Worm (Caenorhabditis elegans): ENCODE data around the gene gbb-2.

The gbb-2 gene

ce11 chrIV:4513269-4513819 is 6.8 kb upstream of the gbb-2 start, which contains the start of gene sar-1 (continued):
- no peak for TF ChIP-seq nhr-84 (tag; optimal IDR thresholded peaks at IDR 0.05)
- peak; percentile 35 for TF ChIP-seq C04F5.9 (tag; optimal IDR thresholded peaks at IDR 0.05)
- TF ChIP-seq xbp-1 (tag; optimal IDR thresholded peaks at IDR 0.05), result peak; percentile 93
- peak; percentile 95 for TF ChIP-seq mep-1 (tag; optimal IDR thresholded peaks at IDR 0.05)
- peak; percentile 58 to 83 (median 80) for TF ChIP-seq dpl-1 (GFP tag; optimal IDR thresholded peaks at IDR 0.05)
- TF ChIP-seq sox-4 (tag; optimal IDR thresholded peaks at IDR 0.05), result peak; percentile 60
- TF ChIP-seq rnt-1 (tag; optimal IDR thresholded peaks at IDR 0.05), result peak; percentile 91
- no peak for TF ChIP-seq pag-3 (tag; optimal IDR thresholded peaks at IDR 0.05; ENCODE audit: borderline replicate concordance, insufficient read depth)
- peak; percentile 69 for TF ChIP-seq jun-1 (tag; optimal IDR thresholded peaks at IDR 0.05)
- no peak for TF ChIP-seq unc-30 (tag; optimal IDR thresholded peaks at IDR 0.05)
- TF ChIP-seq nhr-47 (tag; optimal IDR thresholded peaks at IDR 0.05), result peak; percentile 94
- peak in 1 of 2 experiments; percentile 45 for TF ChIP-seq mdl-1 (tag; optimal IDR thresholded peaks at IDR 0.05)
- peak; percentile 80 for TF ChIP-seq ceh-8 (GFP tag; optimal IDR thresholded peaks at IDR 0.05)
- peak; percentile 74 for TF ChIP-seq isw-1 (GFP tag; IDR thresholded peaks at IDR 0.05)
- TF ChIP-seq egl-27 (tag; optimal IDR thresholded peaks at IDR 0.05), result no peak
- TF ChIP-seq egl-13 (tag; optimal IDR thresholded peaks at IDR 0.05), result peak; percentile 85
- no peak for TF ChIP-seq tlp-1 (tag; optimal IDR thresholded peaks at IDR 0.05)
- TF ChIP-seq ceh-88 (GFP tag; IDR thresholded peaks at IDR 0.05), result no peak
- TF ChIP-seq aly-2 (tag; optimal IDR thresholded peaks at IDR 0.05), result peak; percentile 62
- TF ChIP-seq skn-1 (tag; optimal IDR thresholded peaks at IDR 0.05), result peak; percentile 48
- peak; percentile 71 for TF ChIP-seq fkh-8 (tag; optimal IDR thresholded peaks at IDR 0.05)
- TF ChIP-seq elt-2 (tag; optimal IDR thresholded peaks at IDR 0.05), result peak; percentile 29
- no peak for TF ChIP-seq unc-62 (GFP tag; optimal IDR thresholded peaks at IDR 0.05)
- peak; percentile 44 for TF ChIP-seq nhr-11 (tag; optimal IDR thresholded peaks at IDR 0.05)
- peak; percentile 81 for TF ChIP-seq lin-13 (GFP tag; optimal IDR thresholded peaks at IDR 0.05)
- TF ChIP-seq ceh-90 (tag; optimal IDR thresholded peaks at IDR 0.05), result no peak
- peak; percentile 83 for TF ChIP-seq nhr-19 (GFP tag; conservative IDR thresholded peaks at IDR 0.05)
- no peak for TF ChIP-seq ceh-63 (GFP tag; optimal IDR thresholded peaks at IDR 0.05)
- no peak; the same call in 1 of the 2 replicates for TF ChIP-seq mab-9 (GFP tag; IDR thresholded peaks at IDR 0.05)
- TF ChIP-seq fkh-4 (tag; optimal IDR thresholded peaks at IDR 0.05; ENCODE audit: borderline replicate concordance), result no peak
- peak; percentile 90 for TF ChIP-seq snu-23 (GFP tag; optimal IDR thresholded peaks at IDR 0.05)
- TF ChIP-seq nhr-12 (tag; optimal IDR thresholded peaks at IDR 0.05), result no peak
- no peak for TF ChIP-seq zag-1 (tag; optimal IDR thresholded peaks at IDR 0.05)
- no peak for TF ChIP-seq unc-98 (GFP tag; IDR thresholded peaks at IDR 0.05)
- peak; percentile 18 for TF ChIP-seq efl-3 (GFP tag; optimal IDR thresholded peaks at IDR 0.05)
- peak; percentile 80 for TF ChIP-seq fos-1 (tag; optimal IDR thresholded peaks at IDR 0.05)
- TF ChIP-seq blmp-1 (tag; optimal IDR thresholded peaks at IDR 0.05), result peak; percentile 45
- peak; percentile 79 for TF ChIP-seq grh-1 (GFP tag; IDR thresholded peaks at IDR 0.05)
- peak; percentile 85 for TF ChIP-seq nhr-85 (tag)

ce11 chrIV:4511259-4511890 is 4.8 kb upstream of the gbb-2 start, which contains the start of the genes rfth-1 and ZK180.8:
TSS of gene rfth-1 (minus strand) at chrIV:4511309.
TSS of gene ZK180.8 (minus strand) at chrIV:4511724.
- TF ChIP-seq elt-2 (tag; optimal IDR thresholded peaks at IDR 0.05), result peak; percentile 14
- no peak for TF ChIP-seq elt-3 (tag; optimal IDR thresholded peaks at IDR 0.05)
- TF ChIP-seq lin-35 (GFP tag; optimal IDR thresholded peaks at IDR 0.05), result peak in 1 of 2 experiments; percentile 46
- no peak for TF ChIP-seq lsy-2 (tag; optimal IDR thresholded peaks at IDR 0.05)
- TF ChIP-seq efl-1 (optimal IDR thresholded peaks at IDR 0.05), result no peak
- peak in 1 of 2 experiments; percentile 53 for TF ChIP-seq efl-1 (GFP tag; optimal IDR thresholded peaks at IDR 0.05 in 1 of 2)
